Worm (Caenorhabditis elegans) whole organism, L4/young adult: ENCODE measurements around the gene tag-267.

Experiments used
- dao-5 ChIP-seq: sonication (generic microtip); optimal IDR thresholded peaks from 2 replicates; lab custom pipeline; 2016; ENCODE audit warnings: missing genotype, missing genetic modification characterization, moderate library complexity, missing compliant biosample characterization
- him-1 ChIP-seq: sonication (generic microtip); optimal IDR thresholded peaks from 2 replicates; lab custom pipeline; 2016; ENCODE audit warnings: missing genotype, missing genetic modification reagents, missing genetic modification characterization, missing compliant biosample characterization

DNA sequence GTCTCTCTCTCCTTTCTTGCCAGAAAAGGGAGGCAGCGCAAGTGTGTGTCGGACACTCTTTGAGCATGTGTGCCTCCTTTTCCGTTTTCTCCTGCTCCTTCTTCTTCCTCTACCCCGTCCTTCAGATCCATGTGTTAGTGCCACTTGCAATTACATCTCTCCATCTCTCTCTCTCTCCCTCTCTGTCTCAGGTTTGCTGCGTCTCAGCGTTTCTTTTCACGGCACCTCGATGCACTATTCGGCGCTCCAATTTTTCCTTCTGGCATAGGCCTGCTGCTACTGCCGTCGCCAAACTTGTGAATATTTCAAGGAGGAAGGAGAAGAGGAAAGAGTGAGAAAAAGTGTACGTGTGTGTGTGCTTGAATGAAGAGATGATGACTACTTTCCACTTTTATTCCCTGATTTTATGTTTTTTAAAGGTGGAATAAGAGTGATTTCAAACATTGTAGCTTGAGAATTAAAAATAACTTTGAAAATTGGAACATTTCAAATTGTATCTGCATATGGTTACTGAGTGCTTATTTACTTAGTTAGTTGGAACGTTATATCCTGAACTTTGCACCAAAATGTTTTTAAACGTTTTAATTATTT, 27.8 kb downstream of the tag-267 start, which contains the start of gene W02B3.3:
- no peak for TF ChIP-seq dao-5 (tag; lab: Kevin White, UChicago)
- TF ChIP-seq him-1 (tag; lab: Kevin White, UChicago), result peak; percentile 97
